Worm (Caenorhabditis elegans): ENCODE results near the gene srh-20.

DNA sequence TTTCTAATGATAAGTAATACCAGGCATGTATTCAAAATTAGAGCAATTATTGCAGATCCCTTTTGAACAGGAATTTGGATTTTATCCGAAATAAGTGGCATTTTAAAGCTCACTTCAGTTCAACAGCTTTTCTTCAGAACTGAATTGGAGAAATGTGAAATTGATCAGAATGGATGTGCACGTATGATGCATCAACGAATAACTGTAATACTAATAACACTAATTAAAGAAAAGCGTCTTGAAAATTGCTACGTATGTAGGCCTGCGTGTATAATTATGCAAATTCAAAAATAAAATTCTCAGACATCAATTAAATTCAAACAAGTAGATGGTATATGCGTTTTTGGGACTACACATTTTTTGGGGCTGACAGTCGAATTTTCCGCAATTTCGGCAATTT, 5.1 kb downstream of the srh-20 start, which contains the start of gene str-205:
- TF ChIP-seq ama-1 (optimal IDR thresholded peaks at IDR 0.05) (no peak), flt-1 (GFP tag; IDR thresholded peaks at IDR 0.05) (no peak), tbx-37 (GFP tag; conservative IDR thresholded peaks at IDR 0.05) (no peak), ets-7 (tag; optimal IDR thresholded peaks at IDR 0.05) (no peak), tbx-11 (GFP tag; IDR thresholded peaks at IDR 0.05) (no peak)

Data from whole organism, early embryonic.